Worm (Caenorhabditis elegans) whole organism, early embryonic: ENCODE results near the gene fmo-3.

Source experiments
- ama-1 ChIP-seq: fragments of 150-350 bp; optimal IDR thresholded peaks from 2 replicates; lab custom pipeline; 2014
- scrt-1 ChIP-seq: fragments of 200-800 bp; sonication (Bioruptor generic); IDR thresholded peaks from 2 replicates; pipeline ENCODE4 v1.3.6; 2022; ENCODE audit warnings: missing genetic modification characterization, missing compliant biosample characterization

DNA sequence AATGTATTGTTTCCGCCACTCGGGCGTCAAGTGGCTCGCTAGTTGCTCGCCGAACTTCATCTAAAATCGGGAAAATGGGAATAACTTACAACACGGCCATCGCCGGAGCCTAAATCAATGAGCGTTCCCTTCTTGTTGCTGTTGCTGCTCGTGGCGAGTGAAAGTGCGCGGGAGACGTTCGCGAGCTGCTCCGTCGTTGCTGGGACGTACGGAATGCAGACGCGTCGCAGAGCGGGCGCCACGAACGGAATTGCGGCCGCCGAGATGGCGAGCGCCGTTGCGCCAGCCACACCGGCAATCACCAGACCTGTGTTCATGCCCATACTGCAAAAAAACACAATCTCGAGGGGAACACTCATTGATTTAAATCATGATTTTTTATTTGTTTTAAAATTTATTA lies 12.0 kb downstream of the fmo-3 start:
- TF ChIP-seq scrt-1 (GFP tag; lab: Robert Waterston, UW): no peak
- TF ChIP-seq ama-1 (lab: Kevin White, UChicago): no peak
